Fruit fly (Drosophila melanogaster) whole organism, wandering third instar larva: ENCODE measurements around the gene CG13040.

Source experiments
- Abd-B ChIP-seq: fragments of >200 bp; optimal IDR thresholded peaks from 2 replicates; lab custom pipeline; 2017; ENCODE audit warnings: missing biosample characterization, missing genetic modification characterization
- CG9705 ChIP-seq: fragments of 200-800 bp; sonication (Bioruptor generic); optimal IDR thresholded peaks from 2 replicates; lab custom pipeline; 2018; ENCODE audit warnings: missing biosample characterization, mild to moderate bottlenecking, missing genetic modification characterization
- h ChIP-seq: fragments of 200-800 bp; sonication (Bioruptor generic); optimal IDR thresholded peaks from 3 replicates; lab custom pipeline; 2016; ENCODE audit warnings: missing biosample characterization, mild to moderate bottlenecking, missing genetic modification characterization
- rgr ChIP-seq: fragments of 200-800 bp; sonication (Bioruptor generic); optimal IDR thresholded peaks from 3 replicates; lab custom pipeline; 2016; ENCODE audit warnings: missing biosample characterization, mild to moderate bottlenecking, missing genetic modification characterization
- tai ChIP-seq: sonication (Bioruptor generic); optimal IDR thresholded peaks from 2 replicates; lab custom pipeline; 2016; ENCODE audit warnings: missing biosample characterization, missing genetic modification characterization

DNA sequence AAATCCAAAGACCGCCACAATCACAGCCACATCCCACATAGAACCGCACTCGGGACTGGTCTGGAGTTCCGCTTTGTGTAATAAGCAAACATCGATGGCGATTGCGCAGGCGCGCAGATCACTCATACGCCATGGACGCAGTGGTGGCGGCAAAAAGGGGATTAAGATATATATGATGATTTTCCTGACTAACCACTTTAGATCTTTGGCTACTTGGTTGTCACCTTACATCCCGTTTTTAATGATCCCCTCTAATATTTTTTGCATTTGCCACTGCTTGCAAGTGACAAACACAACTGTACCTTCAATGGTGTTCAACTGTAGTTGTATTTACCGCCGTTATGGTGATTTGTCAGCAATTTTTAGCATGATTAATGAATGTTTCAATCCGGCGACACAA lies 16.6 kb downstream of the CG13040 start:
- TF ChIP-seq Abd-B (GFP tag; lab: Kevin White, UChicago) (no peak), rgr (GFP tag; lab: Kevin White, UChicago) (no peak), tai (GFP tag; lab: Kevin White, UChicago) (no peak), h (GFP tag; lab: Kevin White, UChicago) (no peak), CG9705 (GFP tag; lab: Kevin White, UChicago) (no peak)
